Worm (Caenorhabditis elegans) whole organism, L4 larva: ENCODE measurements around the gene scc-1.

ENCODE experiments used
- ama-1 ChIP-seq: fragments of 150-350 bp; optimal IDR thresholded peaks from 2 replicates; lab custom pipeline; 2014; ENCODE audit warnings: inconsistent platforms, mixed read lengths
- fkh-10 ChIP-seq: fragments of 150-350 bp; optimal IDR thresholded peaks from 2 replicates; lab custom pipeline; 2014; ENCODE audit warnings: missing biosample characterization, missing genetic modification reagents, missing genetic modification characterization

ce11 chrII:4675481-4675880 is 23.0 kb upstream of the scc-1 start, which contains the start of gene T05A7.3:
- TF ChIP-seq fkh-10 (GFP tag; lab: Kevin White, UChicago) (no peak), ama-1 (lab: Kevin White, UChicago) (no peak)
